ENCODE assay signal across 5 worm cellular contexts in genomic region chrIV:2032946-2033411, ce11.
TF ChIP-seq lines count a peak whose summit lies in the region.

Gene cpsf-1 (minus strand): TSS chrIV:2032996.

TF ChIP-seq in whole organism, L1 larva, 84 proteins besides CTCF, POLR2A, EP300 and RAD21 (continues in another document):
- TF ChIP-seq ceh-88 (GFP tag; IDR thresholded peaks at IDR 0.05; lab: Robert Waterston, UW) (no peak; the same call in 1 of the 2 replicates), skn-1 (tag; optimal IDR thresholded peaks at IDR 0.05; lab: Kevin White, UChicago) (peak; percentile 90), lin-14 (GFP tag; optimal IDR thresholded peaks at IDR 0.05; lab: Kevin White, UChicago) (no peak), ets-5 (GFP tag; IDR thresholded peaks at IDR 0.05; lab: Robert Waterston, UW) (no peak), fkh-10 (GFP tag; optimal IDR thresholded peaks at IDR 0.05; lab: Kevin White, UChicago) (peak; percentile 62), tbx-2 (tag; optimal IDR thresholded peaks at IDR 0.05; lab: Kevin White, UChicago) (peak; percentile 84), blmp-1 (tag; optimal IDR thresholded peaks at IDR 0.05; lab: Kevin White, UChicago) (peak; percentile 87), ceh-8 (GFP tag; optimal IDR thresholded peaks at IDR 0.05; lab: Kevin White, UChicago) (peak; percentile 38), nhr-84 (tag; optimal IDR thresholded peaks at IDR 0.05; lab: Kevin White, UChicago) (no peak), pqm-1 (tag; optimal IDR thresholded peaks at IDR 0.05; lab: Kevin White, UChicago) (no peak), nhr-85 (tag; lab: Kevin White, UChicago) (peak; percentile 85), rnt-1 (tag; optimal IDR thresholded peaks at IDR 0.05; lab: Kevin White, UChicago) (no peak), mef-2 (tag; optimal IDR thresholded peaks at IDR 0.05; lab: Kevin White, UChicago) (peak; percentile 52), F16B12.6 (tag; optimal IDR thresholded peaks at IDR 0.05; lab: Kevin White, UChicago) (peak; percentile 66), nhr-237 (tag; optimal IDR thresholded peaks at IDR 0.05; lab: Kevin White, UChicago) (peak; percentile 80), C34B4.2 (tag; optimal IDR thresholded peaks at IDR 0.05; lab: Kevin White, UChicago) (no peak), mep-1 (tag; optimal IDR thresholded peaks at IDR 0.05; lab: Kevin White, UChicago) (peak; percentile 90), lin-13 (GFP tag; optimal IDR thresholded peaks at IDR 0.05; lab: Kevin White, UChicago) (peak; percentile 90), C04F5.9 (tag; optimal IDR thresholded peaks at IDR 0.05; lab: Kevin White, UChicago) (peak; percentile 52)

TF ChIP-seq in whole organism, L3 larva, 47 proteins besides CTCF, POLR2A, EP300 and RAD21 (continues in another document):
- TF ChIP-seq nfya-1 (tag; optimal IDR thresholded peaks at IDR 0.05; lab: Kevin White, UChicago; ENCODE audit: insufficient read depth), result peak; percentile 84
- no peak for TF ChIP-seq ceh-16 (tag; optimal IDR thresholded peaks at IDR 0.05; lab: Kevin White, UChicago)
- no peak for TF ChIP-seq ceh-9 (tag; optimal IDR thresholded peaks at IDR 0.05; lab: Kevin White, UChicago)
- peak; percentile 4 for TF ChIP-seq nhr-11 (tag; optimal IDR thresholded peaks at IDR 0.05; lab: Kevin White, UChicago)
- TF ChIP-seq pqm-1 (tag; optimal IDR thresholded peaks at IDR 0.05; lab: Kevin White, UChicago), result peak; percentile 56
- TF ChIP-seq nhr-43 (tag; optimal IDR thresholded peaks at IDR 0.05; lab: Kevin White, UChicago; ENCODE audit: poor library complexity, severe bottlenecking), result no peak
- TF ChIP-seq lin-39 (tag; optimal IDR thresholded peaks at IDR 0.05; lab: Kevin White, UChicago), result peak; percentile 81
- TF ChIP-seq ZK546.5 (tag; optimal IDR thresholded peaks at IDR 0.05; lab: Kevin White, UChicago), result no peak
- TF ChIP-seq elt-1 (tag; optimal IDR thresholded peaks at IDR 0.05; lab: Kevin White, UChicago), result no peak
- TF ChIP-seq unc-62 (GFP tag; optimal IDR thresholded peaks at IDR 0.05; lab: Kevin White, UChicago), result no peak
- no peak for TF ChIP-seq elt-3 (tag; optimal IDR thresholded peaks at IDR 0.05; lab: Kevin White, UChicago)
- TF ChIP-seq tbx-2 (tag; optimal IDR thresholded peaks at IDR 0.05; lab: Kevin White, UChicago), result no peak
- peak; percentile 69 for TF ChIP-seq R02D3.7 (tag; optimal IDR thresholded peaks at IDR 0.05; lab: Kevin White, UChicago)
- peak; percentile 97 for TF ChIP-seq pha-4 (tag; optimal IDR thresholded peaks at IDR 0.05; lab: Kevin White, UChicago)
- TF ChIP-seq fos-1 (tag; optimal IDR thresholded peaks at IDR 0.05; lab: Kevin White, UChicago), result no peak
- peak; percentile 92 for TF ChIP-seq lin-15B (tag; optimal IDR thresholded peaks at IDR 0.05; lab: Kevin White, UChicago)
- TF ChIP-seq jun-1 (tag; optimal IDR thresholded peaks at IDR 0.05; lab: Kevin White, UChicago), result peak; percentile 39
- no peak for TF ChIP-seq elt-2 (tag; optimal IDR thresholded peaks at IDR 0.05; lab: Kevin White, UChicago)
- TF ChIP-seq nhr-76 (tag; optimal IDR thresholded peaks at IDR 0.05; lab: Kevin White, UChicago), result no peak

TF ChIP-seq in whole organism, early embryonic, 17 proteins besides CTCF, POLR2A, EP300 and RAD21:
- no peak for TF ChIP-seq ceh-13 (GFP tag; optimal IDR thresholded peaks at IDR 0.05; lab: Kevin White, UChicago)
- TF ChIP-seq tbx-37 (GFP tag; conservative IDR thresholded peaks at IDR 0.05; lab: Robert Waterston, UW), result peak; percentile 69
- no peak for TF ChIP-seq hnd-1 (tag; optimal IDR thresholded peaks at IDR 0.05; lab: Kevin White, UChicago)
- peak; percentile 77 for TF ChIP-seq pes-1 (GFP tag; IDR thresholded peaks at IDR 0.05; lab: Robert Waterston, UW)
- no peak for TF ChIP-seq hmbx-1 (tag; optimal IDR thresholded peaks at IDR 0.05; lab: Kevin White, UChicago)
- peak; percentile 54; the same call in 1 of the 2 replicates for TF ChIP-seq flt-1 (GFP tag; IDR thresholded peaks at IDR 0.05; lab: Robert Waterston, UW)
- no peak for TF ChIP-seq ama-1 (optimal IDR thresholded peaks at IDR 0.05; lab: Kevin White, UChicago)
- TF ChIP-seq F13C5.2 (tag; optimal IDR thresholded peaks at IDR 0.05; lab: Kevin White, UChicago), result peak; percentile 61
- no peak for TF ChIP-seq scrt-1 (GFP tag; IDR thresholded peaks at IDR 0.05; lab: Robert Waterston, UW)
- TF ChIP-seq hmg-4 (GFP tag; optimal IDR thresholded peaks at IDR 0.05; lab: Kevin White, UChicago), result no peak
- no peak for TF ChIP-seq tra-4 (tag; optimal IDR thresholded peaks at IDR 0.05; lab: Kevin White, UChicago)

TF ChIP-seq in whole organism, midembryonic, 9 proteins besides CTCF, POLR2A, EP300 and RAD21:
- TF ChIP-seq T22C8.4 (GFP tag; IDR thresholded peaks at IDR 0.05; lab: Robert Waterston, UW) (no peak), tab-1 (GFP tag; IDR thresholded peaks at IDR 0.05; lab: Robert Waterston, UW) (peak; percentile 51; the same call in 1 of the 2 replicates), cog-1 (tag; optimal IDR thresholded peaks at IDR 0.05; lab: Kevin White, UChicago) (peak; percentile 54), ztf-29 (GFP tag; IDR thresholded peaks at IDR 0.05; lab: Robert Waterston, UW) (no peak), klf-2 (GFP tag; conservative IDR thresholded peaks at IDR 0.05; lab: Robert Waterston, UW) (peak; percentile 74; the same call in 1 of the 2 replicates), ztf-23 (GFP tag; IDR thresholded peaks at IDR 0.05; lab: Robert Waterston, UW) (peak; percentile 84), med-1 (GFP tag; optimal IDR thresholded peaks at IDR 0.05; lab: Kevin White, UChicago; ENCODE audit: insufficient read depth) (no peak), ref-1 (GFP tag; conservative IDR thresholded peaks at IDR 0.05; lab: Robert Waterston, UW) (0 out of 2 replicates have a peak, but pooled peaks have one; percentile 29), flt-1 (GFP tag; IDR thresholded peaks at IDR 0.05; lab: Robert Waterston, UW) (peak; percentile 72)

TF ChIP-seq in whole organism, young adult, 124 proteins besides CTCF, POLR2A, EP300 and RAD21 (continues in another document):
- no peak for TF ChIP-seq hlh-12 (tag; optimal IDR thresholded peaks at IDR 0.05; lab: Kevin White, UChicago)
- TF ChIP-seq dpff-1 (tag; optimal IDR thresholded peaks at IDR 0.05; lab: Kevin White, UChicago), result no peak
- no peak for TF ChIP-seq ztf-26 (tag; optimal IDR thresholded peaks at IDR 0.05; lab: Kevin White, UChicago)
- TF ChIP-seq rcor-1 (GFP tag; IDR thresholded peaks at IDR 0.05; lab: Robert Waterston, UW), result peak; percentile 79
- TF ChIP-seq rpc-1 (optimal IDR thresholded peaks at IDR 0.05; lab: Kevin White, UChicago), result no peak
- TF ChIP-seq rpc-1 (tag; optimal IDR thresholded peaks at IDR 0.05; lab: Kevin White, UChicago), result no peak
- TF ChIP-seq zfh-2 (GFP tag; conservative IDR thresholded peaks at IDR 0.05; lab: Robert Waterston, UW), result no peak
- no peak for TF ChIP-seq Y53F4B.3 (GFP tag; IDR thresholded peaks at IDR 0.05; lab: Robert Waterston, UW)
- TF ChIP-seq dox-1 (GFP tag; IDR thresholded peaks at IDR 0.05; lab: Robert Waterston, UW), result no peak
- peak; percentile 65 for TF ChIP-seq F33H1.4 (GFP tag; IDR thresholded peaks at IDR 0.05; lab: Robert Waterston, UW)
- peak; percentile 33 for TF ChIP-seq ztf-18 (tag; optimal IDR thresholded peaks at IDR 0.05; lab: Kevin White, UChicago)
- 0 out of 2 replicates have a peak, but pooled peaks have one; percentile 38 for TF ChIP-seq bed-2 (GFP tag; IDR thresholded peaks at IDR 0.05; lab: Robert Waterston, UW)
- no peak for TF ChIP-seq lin-40 (tag; optimal IDR thresholded peaks at IDR 0.05; lab: Kevin White, UChicago)
- TF ChIP-seq ZK185.1 (tag; optimal IDR thresholded peaks at IDR 0.05; lab: Kevin White, UChicago; ENCODE audit: poor library complexity, severe bottlenecking), result no peak
- no peak for TF ChIP-seq ceh-27 (GFP tag; optimal IDR thresholded peaks at IDR 0.05; lab: Kevin White, UChicago)
- TF ChIP-seq B0019.2 (GFP tag; conservative IDR thresholded peaks at IDR 0.05; lab: Robert Waterston, UW), result peak; percentile 22; the same call in 1 of the 2 replicates
- 0 out of 2 replicates have a peak, but pooled peaks have one; percentile 48 for TF ChIP-seq let-526 (GFP tag; IDR thresholded peaks at IDR 0.05; lab: Robert Waterston, UW)
- no peak for TF ChIP-seq F22D6.2 (tag; optimal IDR thresholded peaks at IDR 0.05; lab: Kevin White, UChicago)
- peak; percentile 68 for TF ChIP-seq F49E8.2 (tag; optimal IDR thresholded peaks at IDR 0.05; lab: Kevin White, UChicago; ENCODE audit: insufficient read depth)
- no peak for TF ChIP-seq nhr-80 (tag; optimal IDR thresholded peaks at IDR 0.05; lab: Kevin White, UChicago)
- no peak for TF ChIP-seq mel-28 (tag; optimal IDR thresholded peaks at IDR 0.05; lab: Kevin White, UChicago; ENCODE audit: borderline replicate concordance)
- peak; percentile 50; the same call in 1 of the 2 replicates for TF ChIP-seq madf-6 (GFP tag; IDR thresholded peaks at IDR 0.05; lab: Robert Waterston, UW)
- TF ChIP-seq madf-8 (GFP tag; conservative IDR thresholded peaks at IDR 0.05; lab: Robert Waterston, UW), result no peak
- no peak for TF ChIP-seq B0261.1 (tag; optimal IDR thresholded peaks at IDR 0.05; lab: Kevin White, UChicago)
- TF ChIP-seq T26A5.8 (tag; optimal IDR thresholded peaks at IDR 0.05; lab: Kevin White, UChicago), result no peak
- TF ChIP-seq K12H6.12 (tag; optimal IDR thresholded peaks at IDR 0.05; lab: Kevin White, UChicago), result peak; percentile 28
- no peak for TF ChIP-seq egrh-3 (GFP tag; IDR thresholded peaks at IDR 0.05; lab: Robert Waterston, UW)
- TF ChIP-seq dpl-1 (GFP tag; optimal IDR thresholded peaks at IDR 0.05; lab: Kevin White, UChicago), result peak; percentile 42
- no peak for TF ChIP-seq sea-2 (GFP tag; IDR thresholded peaks at IDR 0.05; lab: Robert Waterston, UW)
- no peak for TF ChIP-seq Y95B8A.8 (GFP tag; IDR thresholded peaks at IDR 0.05; lab: Robert Waterston, UW)
- no peak for TF ChIP-seq ztf-3 (GFP tag; optimal IDR thresholded peaks at IDR 0.05; lab: Kevin White, UChicago)
- peak; percentile 23 for TF ChIP-seq efl-1 (GFP tag; optimal IDR thresholded peaks at IDR 0.05; lab: Kevin White, UChicago)
- TF ChIP-seq aptf-2 (GFP tag; conservative IDR thresholded peaks at IDR 0.05; lab: Robert Waterston, UW), result peak; percentile 73; the same call in 1 of the 2 replicates
- TF ChIP-seq zim-3 (tag; optimal IDR thresholded peaks at IDR 0.05; lab: Kevin White, UChicago), result no peak
- no peak for TF ChIP-seq ceh-79 (tag; optimal IDR thresholded peaks at IDR 0.05; lab: Kevin White, UChicago)
- TF ChIP-seq F37B4.10 (GFP tag; IDR thresholded peaks at IDR 0.05; lab: Robert Waterston, UW), result no peak
- TF ChIP-seq D2030.7 (GFP tag; IDR thresholded peaks at IDR 0.05; lab: Robert Waterston, UW), result peak; percentile 68
- TF ChIP-seq ceh-40 (GFP tag; IDR thresholded peaks at IDR 0.05; lab: Robert Waterston, UW), result no peak
- TF ChIP-seq cebp-1 (GFP tag; IDR thresholded peaks at IDR 0.05; lab: Robert Waterston, UW), result no peak
- no peak for TF ChIP-seq cebp-1 (tag; optimal IDR thresholded peaks at IDR 0.05; lab: Kevin White, UChicago)
- TF ChIP-seq unc-130 (GFP tag; optimal IDR thresholded peaks at IDR 0.05; lab: Kevin White, UChicago), result peak; percentile 43

Comparison
In these comparisons a context has a peak if more than half of its experiments do, and no peak if none do; other contexts are left out.
1. Of the 8 proteins assayed by ChIP-seq in both whole organism, young adult and whole organism, L1 larva: peak only in whole organism, young adult: none; only in whole organism, L1 larva: snpc-4; in both: dpl-1, efl-1 and unc-130; in neither: 3; mixed calls (peak in some experiments, not most) for 1.